Fruit fly (Drosophila melanogaster) whole organism, adult: Measurements from ENCODE around the gene GckIII.

ENCODE experiments used
- CG33017 ChIP-seq: fragments of 200-800 bp; sonication (Bioruptor generic); optimal IDR thresholded peaks from 2 replicates; lab custom pipeline; 2018; ENCODE audit warnings: missing biosample characterization, mild to moderate bottlenecking, missing genetic modification characterization, moderate library complexity
- CG5204 ChIP-seq: fragments of 200-800 bp; sonication (Bioruptor generic); optimal IDR thresholded peaks from 2 replicates; lab custom pipeline; 2016; ENCODE audit warnings: missing biosample characterization, missing genetic modification characterization
- toe ChIP-seq: fragments of 200-800 bp; sonication (Bioruptor generic); optimal IDR thresholded peaks from 2 replicates; lab custom pipeline; 2016; ENCODE audit warnings: missing biosample characterization, missing genetic modification characterization

DNA sequence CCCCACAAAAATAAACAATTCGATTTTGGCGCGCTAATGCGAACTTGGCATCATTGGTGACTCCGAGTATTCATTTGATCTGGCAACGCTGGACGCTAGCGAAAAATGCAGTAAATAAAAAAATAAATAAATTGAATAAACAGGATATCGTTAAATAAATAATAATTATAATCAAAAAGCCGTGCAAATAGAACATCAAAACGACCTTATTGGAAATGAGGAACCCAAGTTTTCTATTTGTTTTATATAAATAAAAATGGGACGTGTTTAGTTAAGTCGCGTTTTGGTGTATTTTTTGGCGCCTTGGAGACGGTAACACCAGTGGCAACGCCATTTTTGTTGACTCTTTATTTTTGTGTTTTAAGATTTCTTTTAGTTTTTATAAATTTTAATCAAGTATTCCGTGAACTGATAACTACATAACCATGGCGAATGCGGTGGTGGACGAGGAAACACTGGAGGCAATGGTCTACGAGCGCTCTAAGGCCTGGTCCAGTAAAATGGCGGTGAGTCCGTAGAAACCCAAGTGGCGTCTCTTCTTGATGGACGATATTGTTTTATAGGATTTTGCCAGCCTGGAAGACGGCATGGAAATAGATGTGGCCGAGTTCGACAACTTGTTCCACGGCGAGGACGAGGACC lies 2.8 kb downstream of the GckIII start, which contains the start of gene cal1:
- TF ChIP-seq CG5204 (GFP tag; lab: Kevin White, UChicago), result no peak
- no peak for TF ChIP-seq CG33017 (tag; lab: Kevin White, UChicago)
- TF ChIP-seq toe (GFP tag; lab: Kevin White, UChicago), result no peak
